ENCODE assay signal across 2 worm cellular contexts in genomic region chrII:11238869-11239647, ce11.
A peak's percentile ranks its signal among the peaks of the same experiment; 100 is the strongest.
TF ChIP-seq lines count a peak whose summit lies in the region.

rpn-9 (minus strand) TSS chrII:11238919.
T06D8.9 (plus strand) TSS chrII:11239597.

TF ChIP-seq in whole organism, L1 larva, 84 proteins besides CTCF, POLR2A, EP300 and RAD21 (continued from another document):
- TF ChIP-seq pag-3 (tag; optimal IDR thresholded peaks at IDR 0.05; lab: Kevin White, UChicago; ENCODE audit: borderline replicate concordance, insufficient read depth) (no peak), unc-98 (GFP tag; IDR thresholded peaks at IDR 0.05; lab: Robert Waterston, UW) (no peak), fkh-10 (GFP tag; optimal IDR thresholded peaks at IDR 0.05; lab: Kevin White, UChicago) (peak; percentile 57), skn-1 (tag; optimal IDR thresholded peaks at IDR 0.05; lab: Kevin White, UChicago) (peak; percentile 96), lsy-2 (tag; optimal IDR thresholded peaks at IDR 0.05; lab: Kevin White, UChicago) (peak; percentile 86 to 93), unc-30 (tag; optimal IDR thresholded peaks at IDR 0.05; lab: Kevin White, UChicago) (no peak), grh-1 (GFP tag; IDR thresholded peaks at IDR 0.05; lab: Robert Waterston, UW) (no peak), zag-1 (tag; optimal IDR thresholded peaks at IDR 0.05; lab: Kevin White, UChicago) (no peak), mdl-1 (tag; optimal IDR thresholded peaks at IDR 0.05; lab: Kevin White, UChicago) (peak in 1 of 2 experiments; percentile 75), elt-3 (tag; optimal IDR thresholded peaks at IDR 0.05; lab: Kevin White, UChicago) (peak in 2 of 6 experiments; percentile 19 to 89), ceh-90 (tag; optimal IDR thresholded peaks at IDR 0.05; lab: Kevin White, UChicago) (no peak), lin-39 (tag; optimal IDR thresholded peaks at IDR 0.05; lab: Kevin White, UChicago) (no peak), fos-1 (tag; optimal IDR thresholded peaks at IDR 0.05; lab: Kevin White, UChicago) (no peak), F16B12.6 (tag; optimal IDR thresholded peaks at IDR 0.05; lab: Kevin White, UChicago) (peak; percentile 51), efl-3 (GFP tag; optimal IDR thresholded peaks at IDR 0.05; lab: Kevin White, UChicago) (no peak), hlh-17 (GFP tag; optimal IDR thresholded peaks at IDR 0.05; lab: Kevin White, UChicago; ENCODE audit: borderline replicate concordance) (no peak), lin-13 (GFP tag; optimal IDR thresholded peaks at IDR 0.05; lab: Kevin White, UChicago) (peak; percentile 83), nhr-47 (tag; optimal IDR thresholded peaks at IDR 0.05; lab: Kevin White, UChicago) (peak; percentile 78), nhr-237 (tag; optimal IDR thresholded peaks at IDR 0.05; lab: Kevin White, UChicago) (peak; percentile 38), ztf-4 (tag; optimal IDR thresholded peaks at IDR 0.05; lab: Kevin White, UChicago) (peak; percentile 22), ces-1 (GFP tag; optimal IDR thresholded peaks at IDR 0.05; lab: Kevin White, UChicago) (no peak), snpc-4 (tag; optimal IDR thresholded peaks at IDR 0.05; lab: Kevin White, UChicago) (peak; percentile 75), C16A3.4 (tag; optimal IDR thresholded peaks at IDR 0.05; lab: Kevin White, UChicago) (peak; percentile 92), snu-23 (GFP tag; optimal IDR thresholded peaks at IDR 0.05; lab: Kevin White, UChicago) (peak; percentile 84), nhr-11 (tag; optimal IDR thresholded peaks at IDR 0.05; lab: Kevin White, UChicago) (no peak), dsc-1 (tag; optimal IDR thresholded peaks at IDR 0.05; lab: Kevin White, UChicago) (no peak), tbx-2 (tag; optimal IDR thresholded peaks at IDR 0.05; lab: Kevin White, UChicago) (peak; percentile 73), nhr-12 (tag; optimal IDR thresholded peaks at IDR 0.05; lab: Kevin White, UChicago) (no peak), lin-14 (GFP tag; optimal IDR thresholded peaks at IDR 0.05; lab: Kevin White, UChicago) (peak; percentile 89), unc-62 (GFP tag; optimal IDR thresholded peaks at IDR 0.05; lab: Kevin White, UChicago) (no peak)

TF ChIP-seq in whole organism, L4 larva, 104 proteins besides CTCF, POLR2A, EP300 and RAD21 (continued from another document):
- TF ChIP-seq ceh-32 (tag; optimal IDR thresholded peaks at IDR 0.05; lab: Kevin White, UChicago; ENCODE audit: poor library complexity) (no peak), set-16 (GFP tag; IDR thresholded peaks at IDR 0.05; lab: Robert Waterston, UW) (no peak), nhr-41 (GFP tag; IDR thresholded peaks at IDR 0.05; lab: Robert Waterston, UW) (no peak), spr-3 (GFP tag; optimal IDR thresholded peaks at IDR 0.05; lab: Kevin White, UChicago) (no peak), nhr-11 (tag; optimal IDR thresholded peaks at IDR 0.05; lab: Kevin White, UChicago) (peak; percentile 40), zfp-2 (tag; optimal IDR thresholded peaks at IDR 0.05; lab: Kevin White, UChicago) (no peak), cey-2 (tag; optimal IDR thresholded peaks at IDR 0.05; lab: Kevin White, UChicago; ENCODE audit: borderline replicate concordance, insufficient read depth) (no peak), nhr-76 (tag; optimal IDR thresholded peaks at IDR 0.05; lab: Kevin White, UChicago) (no peak), egl-27 (tag; optimal IDR thresholded peaks at IDR 0.05; lab: Kevin White, UChicago) (no peak), nhr-237 (tag; optimal IDR thresholded peaks at IDR 0.05; lab: Kevin White, UChicago) (no peak), hif-1 (tag; optimal IDR thresholded peaks at IDR 0.05; lab: Kevin White, UChicago) (peak in 1 of 2 experiments; percentile 68), unc-62 (GFP tag; optimal IDR thresholded peaks at IDR 0.05 in 1 of 2; lab: Kevin White, UChicago) (no peak), unc-62 (tag; optimal IDR thresholded peaks at IDR 0.05; lab: Kevin White, UChicago) (no peak), mdt-29 (GFP tag; IDR thresholded peaks at IDR 0.05; lab: Robert Waterston, UW) (no peak), zfp-3 (GFP tag; conservative IDR thresholded peaks at IDR 0.05; lab: Robert Waterston, UW) (no peak), pqm-1 (tag; optimal IDR thresholded peaks at IDR 0.05; lab: Kevin White, UChicago) (peak; percentile 4), dmd-6 (GFP tag; IDR thresholded peaks at IDR 0.05; lab: Robert Waterston, UW) (peak; percentile 48; the same call in 1 of the 2 replicates), pha-4 (GFP tag; IDR thresholded peaks at IDR 0.05; lab: Robert Waterston, UW) (no peak), pha-4 (tag; optimal IDR thresholded peaks at IDR 0.05; lab: Kevin White, UChicago) (peak; percentile 98), madf-9 (GFP tag; conservative IDR thresholded peaks at IDR 0.05; lab: Robert Waterston, UW) (no peak), lim-7 (GFP tag; IDR thresholded peaks at IDR 0.05; lab: Robert Waterston, UW) (no peak), ces-1 (GFP tag; optimal IDR thresholded peaks at IDR 0.05; lab: Kevin White, UChicago) (no peak), ama-1 (optimal IDR thresholded peaks at IDR 0.05; lab: Kevin White, UChicago) (peak; percentile 37), spr-1 (tag; optimal IDR thresholded peaks at IDR 0.05; lab: Kevin White, UChicago) (no peak), R02D3.7 (tag; optimal IDR thresholded peaks at IDR 0.05; lab: Kevin White, UChicago) (no peak), T20F7.1 (GFP tag; optimal IDR thresholded peaks at IDR 0.05; lab: Kevin White, UChicago) (no peak), nhr-48 (tag; optimal IDR thresholded peaks at IDR 0.05; lab: Kevin White, UChicago) (no peak), attf-4 (tag; optimal IDR thresholded peaks at IDR 0.05; lab: Kevin White, UChicago) (no peak), mxl-3 (GFP tag; optimal IDR thresholded peaks at IDR 0.05; lab: Kevin White, UChicago) (no peak), daf-16 (GFP tag; optimal IDR thresholded peaks at IDR 0.05; lab: Kevin White, UChicago) (peak in 1 of 2 experiments; percentile 30), daf-16 (tag; optimal IDR thresholded peaks at IDR 0.05; lab: Kevin White, UChicago) (peak; percentile 73), Y75B8A.6 (GFP tag; IDR thresholded peaks at IDR 0.05; lab: Robert Waterston, UW) (no peak), hlh-11 (tag; optimal IDR thresholded peaks at IDR 0.05; lab: Kevin White, UChicago) (peak; percentile 77), nhr-77 (tag; optimal IDR thresholded peaks at IDR 0.05; lab: Kevin White, UChicago) (peak; percentile 72), ztf-11 (tag; optimal IDR thresholded peaks at IDR 0.05; lab: Kevin White, UChicago) (no peak), daf-8 (GFP tag; IDR thresholded peaks at IDR 0.05; lab: Robert Waterston, UW) (no peak), hlh-30 (tag; optimal IDR thresholded peaks at IDR 0.05; lab: Kevin White, UChicago; ENCODE audit: insufficient read depth) (peak; percentile 92), mdl-1 (tag; optimal IDR thresholded peaks at IDR 0.05; lab: Kevin White, UChicago) (peak in 1 of 2 experiments; percentile 61), F10B5.3 (tag; optimal IDR thresholded peaks at IDR 0.05; lab: Kevin White, UChicago) (no peak), madf-5 (GFP tag; IDR thresholded peaks at IDR 0.05; lab: Robert Waterston, UW) (no peak)
